Fruit fly (Drosophila melanogaster) whole organism, embryonic: ENCODE measurements around the gene mdu.

Experiments
- Atf-2 ChIP-seq: fragments of 200-800 bp; sonication (Bioruptor generic); optimal IDR thresholded peaks from 2 replicates; lab custom pipeline; 2016; ENCODE audit warnings: missing biosample characterization, missing genetic modification characterization
- Awh ChIP-seq: fragments of 200-800 bp; sonication (Bioruptor generic); IDR thresholded peaks from 2 replicates; pipeline ENCODE4, ENCODE4 v1.3.6; 2022; ENCODE audit warnings: missing biosample characterization, missing genetic modification characterization
- Bgb ChIP-seq: fragments of 200-800 bp; sonication (Bioruptor generic); IDR thresholded peaks from 2 replicates; pipeline ENCODE4 v1.3.6; 2022; ENCODE audit warnings: missing biosample characterization, missing genetic modification characterization; ENCODE audit not compliant: partially characterized antibody
- BtbVII ChIP-seq: fragments of 200-800 bp; sonication (Bioruptor generic); optimal IDR thresholded peaks from 3 replicates; lab custom pipeline; 2017; ENCODE audit warnings: missing biosample characterization, mild to moderate bottlenecking, missing genetic modification characterization
- CG10366 ChIP-seq: fragments of 200-800 bp; sonication (Bioruptor generic); IDR thresholded peaks from 2 replicates; pipeline ENCODE4 v1.3.6; 2022; ENCODE audit warnings: missing biosample characterization, missing genetic modification characterization
- CG11456 ChIP-seq: fragments of 200-800 bp; sonication (Bioruptor generic); IDR thresholded peaks from 3 replicates; pipeline ENCODE4 v1.3.6; 2022; ENCODE audit warnings: missing biosample characterization, missing genetic modification characterization
- CG12236 ChIP-seq: fragments of 200-800 bp; sonication (Bioruptor generic); optimal IDR thresholded peaks from 2 replicates; lab custom pipeline; 2016; ENCODE audit warnings: missing biosample characterization, missing genetic modification characterization
- CG13296 ChIP-seq: fragments of 200-800 bp; sonication (Bioruptor generic); optimal IDR thresholded peaks from 3 replicates; lab custom pipeline; 2018; ENCODE audit warnings: missing biosample characterization, mild to moderate bottlenecking, missing genetic modification characterization
- CG17186 ChIP-seq: fragments of 200-800 bp; sonication (Bioruptor generic); optimal IDR thresholded peaks from 3 replicates; lab custom pipeline; 2017; ENCODE audit warnings: missing biosample characterization, missing genetic modification reagents, missing genetic modification characterization
- CG18619 ChIP-seq: fragments of 200-800 bp; sonication (Bioruptor generic); optimal IDR thresholded peaks from 3 replicates; lab custom pipeline; 2017; ENCODE audit warnings: missing biosample characterization, mild to moderate bottlenecking, missing genetic modification characterization
- CG2712 ChIP-seq: fragments of 200-800 bp; optimal IDR thresholded peaks from 3 replicates; lab custom pipeline; 2019; ENCODE audit warnings: missing biosample characterization, mild to moderate bottlenecking, missing genetic modification characterization, moderate library complexity
- CG2875 ChIP-seq: fragments of 200-800 bp; sonication (Bioruptor generic); optimal IDR thresholded peaks from 2 replicates; lab custom pipeline; 2017; ENCODE audit warnings: missing biosample characterization, mild to moderate bottlenecking, missing genetic modification characterization, missing genetic modification reagents
- CG31224 ChIP-seq: fragments of 200-800 bp; sonication (Bioruptor generic); IDR thresholded peaks from 2 replicates; pipeline ENCODE4 v1.3.6; 2022; ENCODE audit warnings: missing biosample characterization, missing genetic modification characterization
- CG32772 ChIP-seq: fragments of 200-800 bp; sonication (Bioruptor generic); IDR thresholded peaks from 2 replicates; pipeline ENCODE4 v1.3.6; 2022; ENCODE audit warnings: missing biosample characterization, missing genetic modification characterization
- CG34376 ChIP-seq: fragments of 200-800 bp; sonication (Bioruptor generic); optimal IDR thresholded peaks from 2 replicates; lab custom pipeline; 2018; ENCODE audit warnings: missing biosample characterization, mild to moderate bottlenecking, missing genetic modification characterization
- CG3995 ChIP-seq: fragments of 200-800 bp; sonication (Bioruptor generic); optimal IDR thresholded peaks from 3 replicates; lab custom pipeline; 2016; ENCODE audit warnings: missing biosample characterization, missing genetic modification characterization
- CG4360 ChIP-seq: fragments of 200-800 bp; sonication (Bioruptor generic); IDR thresholded peaks from 2 replicates; pipeline ENCODE4 v1.3.6; 2022; ENCODE audit warnings: missing biosample characterization, missing genetic modification characterization
- CG4404 ChIP-seq: fragments of 200-800 bp; sonication (Bioruptor generic); IDR thresholded peaks from 2 replicates; pipeline ENCODE4 v1.3.6; 2022; ENCODE audit warnings: missing biosample characterization, missing genetic modification characterization
- CG6175 ChIP-seq: fragments of 200-800 bp; sonication (Bioruptor generic); IDR thresholded peaks from 3 replicates; pipeline ENCODE4 v1.3.6; 2022; ENCODE audit warnings: missing biosample characterization, missing genetic modification characterization
- CG6813 ChIP-seq: fragments of 200-800 bp; sonication (Bioruptor generic); optimal IDR thresholded peaks from 2 replicates; lab custom pipeline; 2017; ENCODE audit warnings: missing biosample characterization, missing genetic modification characterization, mild to moderate bottlenecking, moderate library complexity, missing genetic modification reagents
- CG7745 ChIP-seq: fragments of 200-800 bp; sonication (Bioruptor generic); optimal IDR thresholded peaks from 2 replicates; lab custom pipeline; 2018; ENCODE audit warnings: missing biosample characterization, mild to moderate bottlenecking, missing genetic modification characterization, moderate library complexity
- CG7928 ChIP-seq: fragments of 200-800 bp; sonication (Bioruptor generic); optimal IDR thresholded peaks from 2 replicates; lab custom pipeline; 2017; ENCODE audit warnings: missing biosample characterization, mild to moderate bottlenecking, missing genetic modification characterization
- CG7963 ChIP-seq: fragments of 200-800 bp; sonication (Bioruptor generic); IDR thresholded peaks from 3 replicates; pipeline ENCODE4 v1.3.6; 2022; ENCODE audit warnings: missing biosample characterization, missing genetic modification characterization; ENCODE audit not compliant: partially characterized antibody
- CG9727 ChIP-seq: fragments of 200-800 bp; sonication (Bioruptor generic); optimal IDR thresholded peaks from 3 replicates; lab custom pipeline; 2017; ENCODE audit warnings: missing biosample characterization, mild to moderate bottlenecking, missing genetic modification characterization
- CG9876 ChIP-seq: fragments of 200-800 bp; sonication (Bioruptor generic); optimal IDR thresholded peaks from 2 replicates; lab custom pipeline; 2016; ENCODE audit warnings: missing biosample characterization, missing genetic modification characterization
- CHES-1-like ChIP-seq: fragments of 200-800 bp; sonication (Bioruptor generic); optimal IDR thresholded peaks from 2 replicates; lab custom pipeline; 2016; ENCODE audit warnings: missing biosample characterization, missing genetic modification characterization
- Hey ChIP-seq: fragments of 200-800 bp; sonication (Bioruptor generic); optimal IDR thresholded peaks from 3 replicates; lab custom pipeline; 2018; ENCODE audit warnings: missing biosample characterization, mild to moderate bottlenecking, missing genetic modification characterization
- Kr ChIP-seq: fragments of 200-800 bp; sonication (Bioruptor generic); optimal IDR thresholded peaks from 2 replicates; lab custom pipeline; 2017; ENCODE audit warnings: missing biosample characterization, mild to moderate bottlenecking, missing genetic modification characterization
- Mrtf ChIP-seq: fragments of 200-800 bp; sonication (Bioruptor generic); IDR thresholded peaks from 3 replicates; pipeline ENCODE4 v1.3.6; 2022; ENCODE audit warnings: missing biosample characterization, missing genetic modification characterization
- NC2β ChIP-seq: fragments of 200-800 bp; sonication (Bioruptor generic); optimal IDR thresholded peaks from 2 replicates; lab custom pipeline; 2016; ENCODE audit warnings: missing biosample characterization, missing genetic modification characterization
- Ravus ChIP-seq: fragments of 200-800 bp; sonication (Bioruptor generic); IDR thresholded peaks from 2 replicates; pipeline ENCODE4 v1.3.6; 2022; ENCODE audit warnings: missing biosample characterization, missing genetic modification characterization
- ab ChIP-seq: fragments of 200-800 bp; sonication (Bioruptor generic); optimal IDR thresholded peaks from 2 replicates; lab custom pipeline; 2016; ENCODE audit warnings: missing biosample characterization, missing genetic modification characterization
- amos ChIP-seq: fragments of 200-800 bp; sonication (Bioruptor generic); IDR thresholded peaks from 2 replicates; pipeline ENCODE4 v1.3.6; 2022; ENCODE audit warnings: missing biosample characterization, missing genetic modification characterization; ENCODE audit not compliant: partially characterized antibody
- bbx ChIP-seq: fragments of 200-800 bp; sonication (Bioruptor generic); IDR thresholded peaks from 2 replicates; pipeline ENCODE4 v1.3.6; 2022; ENCODE audit warnings: missing biosample characterization, missing genetic modification characterization; ENCODE audit not compliant: partially characterized antibody
- crp ChIP-seq, 2 experiments: fragments of 200-800 bp; sonication (Bioruptor generic); optimal IDR thresholded peaks; 2 replicates in 1 of 2; 3 replicates in 1 of 2; lab custom pipeline; 2017; ENCODE audit warnings: missing biosample characterization in 2 of 2, missing genetic modification characterization in 2 of 2, mild to moderate bottlenecking in 1 of 2, moderate library complexity in 1 of 2
- dati ChIP-seq: fragments of 200-800 bp; sonication (Bioruptor generic); IDR thresholded peaks from 2 replicates; pipeline ENCODE4 v1.3.6; 2022; ENCODE audit warnings: missing biosample characterization, missing genetic modification characterization
- gcm ChIP-seq: fragments of 200-800 bp; sonication (Bioruptor generic); optimal IDR thresholded peaks from 2 replicates; lab custom pipeline; 2019; ENCODE audit warnings: missing biosample characterization, mild to moderate bottlenecking, missing genetic modification characterization, moderate library complexity
- hb ChIP-seq: fragments of 200-800 bp; sonication (Bioruptor generic); IDR thresholded peaks from 3 replicates; pipeline ENCODE4 v1.3.6; 2022; ENCODE audit warnings: missing biosample characterization, missing genetic modification characterization; ENCODE audit not compliant: partially characterized antibody
- lmd ChIP-seq: fragments of 200-800 bp; sonication (Bioruptor generic); IDR thresholded peaks from 2 replicates; pipeline ENCODE4 v1.3.6; 2022; ENCODE audit warnings: missing biosample characterization, missing genetic modification characterization
- lov ChIP-seq, 2 experiments: fragments of 200-800 bp in 1 of 2; fragments of >200 bp in 1 of 2; sonication (Bioruptor generic) in 1 of 2; IDR thresholded peaks in 1 of 2; optimal IDR thresholded peaks in 1 of 2; 2 replicates in 1 of 2; 3 replicates in 1 of 2; pipeline versions ENCODE4 v1.3.6 to Lab custom; 2017 to 2022; ENCODE audit warnings: missing biosample characterization in 1 of 2, missing genetic modification characterization in 1 of 2
- maf-S ChIP-seq: fragments of 200-800 bp; sonication (Bioruptor generic); optimal IDR thresholded peaks from 2 replicates; lab custom pipeline; 2016; ENCODE audit warnings: missing biosample characterization, missing genetic modification characterization
- pb ChIP-seq: fragments of 200-800 bp; sonication (Bioruptor generic); optimal IDR thresholded peaks from 3 replicates; lab custom pipeline; 2016; ENCODE audit warnings: missing biosample characterization, missing genetic modification characterization
- sc ChIP-seq, 3 experiments: fragments of >200 bp in 2 of 3; fragments of 200-800 bp in 1 of 3; sonication (Bioruptor generic) in 1 of 3; optimal IDR thresholded peaks; 2 replicates in 2 of 3; 3 replicates in 1 of 3; lab custom pipeline; 2017; ENCODE audit warnings: mild to moderate bottlenecking in 1 of 3, missing biosample characterization in 1 of 3, missing genetic modification characterization in 1 of 3, missing genetic modification reagents in 1 of 3
- scrt ChIP-seq: fragments of 200-800 bp; sonication (Bioruptor generic); optimal IDR thresholded peaks from 2 replicates; lab custom pipeline; 2018; ENCODE audit warnings: missing biosample characterization, mild to moderate bottlenecking, missing genetic modification characterization, moderate library complexity
- sna ChIP-seq: fragments of 200-800 bp; sonication (Bioruptor generic); IDR thresholded peaks from 2 replicates; pipeline ENCODE4 v1.3.6; 2022; ENCODE audit warnings: missing biosample characterization, missing genetic modification characterization; ENCODE audit not compliant: partially characterized antibody
- stwl ChIP-seq: fragments of 200-800 bp; sonication (Bioruptor generic); optimal IDR thresholded peaks from 3 replicates; lab custom pipeline; 2018; ENCODE audit warnings: missing biosample characterization, mild to moderate bottlenecking, missing genetic modification characterization, moderate library complexity
- tgo ChIP-seq: fragments of 200-800 bp; sonication (Bioruptor generic); IDR thresholded peaks from 3 replicates; pipeline ENCODE4 v1.3.6; 2022; ENCODE audit warnings: missing biosample characterization, missing genetic modification characterization
- tin ChIP-seq: fragments of 200-800 bp; sonication (Bioruptor generic); optimal IDR thresholded peaks from 3 replicates; lab custom pipeline; 2016; ENCODE audit warnings: missing biosample characterization, missing genetic modification characterization
- ttk ChIP-seq: fragments of 200-800 bp; sonication (Bioruptor generic); IDR thresholded peaks from 2 replicates; pipeline ENCODE4 v2.1.2; 2022; ENCODE audit warnings: missing biosample characterization, missing genetic modification characterization
- z ChIP-seq: fragments of 200-800 bp; sonication (Bioruptor generic); IDR thresholded peaks from 3 replicates; pipeline ENCODE4 v1.3.6; 2022; ENCODE audit warnings: missing biosample characterization, missing genetic modification characterization

mdu gene

dm6 chrX:12496930-12497329 is at the start of gene mdu (continued):
- TF ChIP-seq CG7963 (GFP tag; lab: Robert Waterston, UW) = 0 out of 3 replicates have a peak, but pooled peaks have one; percentile 46
- no peak for TF ChIP-seq CG12236
- no peak for TF ChIP-seq pb
- no peak for TF ChIP-seq scrt
- TF ChIP-seq hb = 0 out of 3 replicates have a peak, but pooled peaks have one; percentile 65
- TF ChIP-seq BtbVII = no peak
- no peak for TF ChIP-seq CG31224 (GFP tag; lab: Robert Waterston, UW)
- TF ChIP-seq CG11456 (GFP tag; lab: Robert Waterston, UW) = no peak; the same call in 2 of the 3 replicates
- no peak for TF ChIP-seq CG9876 (GFP tag; lab: Kevin White, UChicago)
- TF ChIP-seq CG4404 (GFP tag; lab: Robert Waterston, UW) = no peak
- no peak for TF ChIP-seq lov (optimal IDR thresholded peaks at IDR 0.05; lab: Kevin White, UChicago)
- no peak for TF ChIP-seq lov (GFP tag; IDR thresholded peaks at IDR 0.05; lab: Robert Waterston, UW)
- TF ChIP-seq Atf-2 (GFP tag; lab: Kevin White, UChicago) = no peak
- no peak; the same call in 1 of the 2 replicates for TF ChIP-seq amos (GFP tag; lab: Robert Waterston, UW)
- TF ChIP-seq ttk (GFP tag; lab: Robert Waterston, UW) = no peak
- TF ChIP-seq CG13296 (GFP tag; lab: Kevin White, UChicago) = no peak
- TF ChIP-seq sc (optimal IDR thresholded peaks at IDR 0.05; lab: Kevin White, UChicago) = no peak
- TF ChIP-seq sc (GFP tag; optimal IDR thresholded peaks at IDR 0.05; lab: Kevin White, UChicago) = no peak
- peak; percentile 41 for TF ChIP-seq stwl (tag; lab: Kevin White, UChicago)
- TF ChIP-seq CG18619 (GFP tag; lab: Kevin White, UChicago) = no peak
- peak; percentile 35 for TF ChIP-seq CG2712
- no peak for TF ChIP-seq Hey (tag; lab: Kevin White, UChicago)
- TF ChIP-seq dati (GFP tag; lab: Robert Waterston, UW) = no peak
- TF ChIP-seq CG10366 (GFP tag; lab: Robert Waterston, UW) = no peak
- peak; percentile 41; the same call in 1 of the 2 replicates for TF ChIP-seq lmd
- TF ChIP-seq ab (GFP tag; lab: Kevin White, UChicago) = no peak
- TF ChIP-seq tgo = no peak; the same call in 2 of the 3 replicates
- no peak for TF ChIP-seq CG2875
- TF ChIP-seq Awh (GFP tag; lab: Robert Waterston, UW) = no peak
- TF ChIP-seq sna (GFP tag; lab: Robert Waterston, UW) = peak; percentile 26; the same call in 1 of the 2 replicates
- TF ChIP-seq CG34376 (GFP tag; lab: Kevin White, UChicago) = no peak
- TF ChIP-seq CG7745 (tag; lab: Kevin White, UChicago) = no peak
- no peak for TF ChIP-seq CHES-1-like (GFP tag; lab: Kevin White, UChicago)
- no peak for TF ChIP-seq maf-S (GFP tag; lab: Kevin White, UChicago)
- no peak for TF ChIP-seq CG6813 (GFP tag; lab: Kevin White, UChicago)
- TF ChIP-seq CG4360 (GFP tag; lab: Robert Waterston, UW) = no peak
- no peak for TF ChIP-seq gcm
- TF ChIP-seq Kr (GFP tag; lab: Kevin White, UChicago) = no peak
- no peak for TF ChIP-seq CG32772 (GFP tag; lab: Robert Waterston, UW)
- no peak for TF ChIP-seq CG6175 (GFP tag; lab: Robert Waterston, UW)
- TF ChIP-seq tin (GFP tag; lab: Kevin White, UChicago) = no peak
- TF ChIP-seq Mrtf (GFP tag; lab: Robert Waterston, UW) = no peak
- TF ChIP-seq CG9727 (GFP tag; lab: Kevin White, UChicago) = no peak
- peak; percentile 84 for TF ChIP-seq CG7928 (GFP tag; lab: Kevin White, UChicago)
- no peak for TF ChIP-seq Ravus (GFP tag; lab: Robert Waterston, UW)
- TF ChIP-seq z = no peak
- no peak for TF ChIP-seq crp (GFP tag; optimal IDR thresholded peaks at IDR 0.05; lab: Kevin White, UChicago)
- TF ChIP-seq CG3995 (GFP tag; lab: Kevin White, UChicago) = no peak
- peak; percentile 71; the same call in 1 of the 2 replicates for TF ChIP-seq bbx (GFP tag; lab: Robert Waterston, UW)
- no peak for TF ChIP-seq CG17186 (GFP tag; lab: Kevin White, UChicago)
- TF ChIP-seq Bgb (GFP tag; lab: Robert Waterston, UW) = peak; percentile 60
- no peak for TF ChIP-seq NC2β (GFP tag; lab: Kevin White, UChicago)
